Fruit fly (Drosophila melanogaster): ENCODE data around the gene CG33325.

dm6 chr3R:8705323-8706097 lies 25.7 kb upstream of the CG33325 start:
- peak; percentile 36 for TF ChIP-seq CG34367 (tag; optimal IDR thresholded peaks at IDR 0.05)
- TF ChIP-seq Ets98B (GFP tag; IDR thresholded peaks at IDR 0.05) = no peak
- no peak for TF ChIP-seq CG4496 (GFP tag; IDR thresholded peaks at IDR 0.05)
- no peak for TF ChIP-seq EcR (GFP tag; optimal IDR thresholded peaks at IDR 0.05)
- TF ChIP-seq CG10348 (GFP tag; IDR thresholded peaks at IDR 0.05) = no peak
- peak; percentile 38 for TF ChIP-seq CG14655 (GFP tag; optimal IDR thresholded peaks at IDR 0.05)
- TF ChIP-seq Pif1B (GFP tag; optimal IDR thresholded peaks at IDR 0.05) = peak; percentile 13

Measured in whole organism, pupa.